Worm (Caenorhabditis elegans) whole organism, L4 larva: ENCODE results near the gene R12C12.6.

Source experiments
- D1046.2 ChIP-seq: fragments of 200-800 bp; sonication (Bioruptor generic); IDR thresholded peaks from 2 replicates; pipeline ENCODE4 v1.3.6; 2022; ENCODE audit warnings: missing genetic modification characterization, missing compliant biosample characterization
- ZK546.5 ChIP-seq, 2 experiments: sonication (generic microtip); optimal IDR thresholded peaks; 2 replicates each; lab custom pipeline; 2017; ENCODE audit warnings: missing biosample characterization in 2 of 2, missing genetic modification characterization in 2 of 2
- lin-15B ChIP-seq: fragments of 150-350 bp; sonication (generic microtip); optimal IDR thresholded peaks from 3 replicates; lab custom pipeline; 2014; ENCODE audit warnings: missing biosample characterization, missing genetic modification characterization
- nhr-48 ChIP-seq: sonication (generic microtip); optimal IDR thresholded peaks from 2 replicates; lab custom pipeline; 2016; ENCODE audit warnings: mild to moderate bottlenecking, missing genetic modification characterization, missing compliant biosample characterization
- pha-4 ChIP-seq, 2 experiments: fragments of 150-350 bp in 1 of 2; fragments of 200-800 bp in 1 of 2; sonication (Bioruptor generic) in 1 of 2; IDR thresholded peaks in 1 of 2; optimal IDR thresholded peaks in 1 of 2; 2 replicates each; pipeline versions ENCODE4 v1.3.6 to Lab custom; 2014 to 2022; ENCODE audit warnings: missing genetic modification characterization in 2 of 2, missing genetic modification reagents in 2 of 2, missing biosample characterization in 1 of 2, missing compliant biosample characterization in 1 of 2
- rbr-2 ChIP-seq: sonication (generic microtip); optimal IDR thresholded peaks from 2 replicates; lab custom pipeline; 2016; ENCODE audit warnings: missing genotype, missing genetic modification characterization, missing compliant biosample characterization
- unc-62 ChIP-seq, 3 experiments: fragments of 150-350 bp in 1 of 3; sonication (generic microtip); optimal IDR thresholded peaks in 2 of 3; peaks in 1 of 3; 1 replicate in 1 of 3; 2 replicates in 2 of 3; lab custom pipeline; 2014 to 2017; ENCODE audit warnings: missing biosample characterization in 3 of 3, missing genetic modification characterization in 3 of 3, missing genetic modification reagents in 3 of 3, missing genotype in 1 of 3

- TF ChIP-seq nhr-48 (tag; lab: Kevin White, UChicago) (no peak), lin-15B (no peak), pha-4 (GFP tag; IDR thresholded peaks at IDR 0.05; lab: Robert Waterston, UW) (no peak), pha-4 (tag; optimal IDR thresholded peaks at IDR 0.05; lab: Kevin White, UChicago) (no peak), ZK546.5 (tag; optimal IDR thresholded peaks at IDR 0.05; lab: Kevin White, UChicago) (no peak), rbr-2 (tag; lab: Kevin White, UChicago) (no peak), D1046.2 (GFP tag; lab: Robert Waterston, UW) (no peak), unc-62 (GFP tag; optimal IDR thresholded peaks at IDR 0.05 in 1 of 2; lab: Kevin White, UChicago) (no peak), unc-62 (tag; optimal IDR thresholded peaks at IDR 0.05; lab: Kevin White, UChicago) (no peak)
These were observed 50.4 kb downstream of the R12C12.6 start, which contains the start of gene ins-5 for ce11 chrII:5997257-5997656.
